Fruit fly (Drosophila melanogaster) whole organism, embryonic: Measurements from ENCODE around the gene CG32700.

Experiments
- Awh ChIP-seq: fragments of 200-800 bp; sonication (Bioruptor generic); IDR thresholded peaks from 2 replicates; pipeline ENCODE4, ENCODE4 v1.3.6; 2022; ENCODE audit warnings: missing biosample characterization, missing genetic modification characterization
- Bdp1 ChIP-seq: fragments of 200-800 bp; sonication (Bioruptor generic); optimal IDR thresholded peaks from 3 replicates; lab custom pipeline; 2016; ENCODE audit warnings: missing biosample characterization, missing genetic modification characterization
- CG10267 ChIP-seq: fragments of 200-800 bp; sonication (Bioruptor generic); optimal IDR thresholded peaks from 2 replicates; lab custom pipeline; 2018; ENCODE audit warnings: missing biosample characterization, mild to moderate bottlenecking, missing genetic modification characterization, moderate library complexity
- CG10959 ChIP-seq: fragments of 200-800 bp; sonication (Bioruptor generic); IDR thresholded peaks from 2 replicates; pipeline ENCODE4 v1.3.6; 2022; ENCODE audit warnings: missing biosample characterization, missing genetic modification characterization
- CG11398 ChIP-seq: fragments of 200-800 bp; sonication (Bioruptor generic); optimal IDR thresholded peaks from 2 replicates; lab custom pipeline; 2016; ENCODE audit warnings: missing biosample characterization, missing genetic modification characterization
- CG12155 ChIP-seq: fragments of 200-800 bp; sonication (Bioruptor generic); optimal IDR thresholded peaks from 3 replicates; lab custom pipeline; 2016; ENCODE audit warnings: missing biosample characterization, missing genetic modification characterization
- CG12659 ChIP-seq: fragments of 200-800 bp; sonication (Bioruptor generic); optimal IDR thresholded peaks from 3 replicates; lab custom pipeline; 2017; ENCODE audit warnings: mild to moderate bottlenecking, missing biosample characterization, missing genetic modification reagents, missing genetic modification characterization
- CG12942 ChIP-seq: fragments of 200-800 bp; sonication (Bioruptor generic); optimal IDR thresholded peaks from 3 replicates; lab custom pipeline; 2016; ENCODE audit warnings: missing biosample characterization, missing genetic modification characterization
- CG14441 ChIP-seq: fragments of 200-800 bp; sonication (Bioruptor generic); IDR thresholded peaks from 2 replicates; pipeline ENCODE4 v1.3.6; 2022; ENCODE audit warnings: missing biosample characterization, missing genetic modification characterization
- CG1603 ChIP-seq: fragments of 200-800 bp; sonication (Bioruptor generic); optimal IDR thresholded peaks from 2 replicates; lab custom pipeline; 2019; ENCODE audit warnings: missing biosample characterization, mild to moderate bottlenecking, missing genetic modification characterization, moderate library complexity
- CG16779 ChIP-seq: fragments of 200-800 bp; sonication (Bioruptor generic); IDR thresholded peaks from 2 replicates; pipeline ENCODE4 v1.3.6; 2022; ENCODE audit warnings: missing biosample characterization, missing genetic modification characterization
- CG17186 ChIP-seq: fragments of 200-800 bp; sonication (Bioruptor generic); optimal IDR thresholded peaks from 3 replicates; lab custom pipeline; 2017; ENCODE audit warnings: missing biosample characterization, missing genetic modification reagents, missing genetic modification characterization
- CG17612 ChIP-seq: fragments of 200-800 bp; sonication (Bioruptor generic); IDR thresholded peaks from 2 replicates; pipeline ENCODE4 v1.3.6; 2022; ENCODE audit warnings: missing biosample characterization, missing genetic modification characterization
- CG17912 ChIP-seq: fragments of 200-800 bp; sonication (Bioruptor generic); optimal IDR thresholded peaks from 2 replicates; lab custom pipeline; 2018; ENCODE audit warnings: missing biosample characterization, mild to moderate bottlenecking, missing genetic modification characterization
- CG2678 ChIP-seq: fragments of 200-800 bp; sonication (Bioruptor generic); optimal IDR thresholded peaks from 3 replicates; lab custom pipeline; 2019; ENCODE audit warnings: missing biosample characterization, mild to moderate bottlenecking, missing genetic modification characterization, moderate library complexity
- CG31365 ChIP-seq: fragments of 200-800 bp; sonication (Bioruptor generic); optimal IDR thresholded peaks from 2 replicates; lab custom pipeline; 2018; ENCODE audit warnings: missing biosample characterization, mild to moderate bottlenecking, missing genetic modification characterization
- CG4617 ChIP-seq: fragments of 200-800 bp; sonication (Bioruptor generic); optimal IDR thresholded peaks from 3 replicates; lab custom pipeline; 2016; ENCODE audit warnings: missing biosample characterization, missing genetic modification characterization, borderline replicate concordance
- CG6254 ChIP-seq: fragments of 200-800 bp; sonication (Bioruptor generic); optimal IDR thresholded peaks from 3 replicates; lab custom pipeline; 2017; ENCODE audit warnings: mild to moderate bottlenecking, missing biosample characterization, missing genetic modification reagents, missing genetic modification characterization
- CG6654 ChIP-seq: fragments of 200-800 bp; sonication (Bioruptor generic); optimal IDR thresholded peaks from 2 replicates; lab custom pipeline; 2017; ENCODE audit warnings: missing biosample characterization, mild to moderate bottlenecking, missing genetic modification characterization
- CG6854 ChIP-seq: fragments of 200-800 bp; sonication (Bioruptor generic); optimal IDR thresholded peaks from 3 replicates; lab custom pipeline; 2017; ENCODE audit warnings: missing biosample characterization, mild to moderate bottlenecking, missing genetic modification characterization
- CG7987 ChIP-seq: fragments of 200-800 bp; sonication (Bioruptor generic); optimal IDR thresholded peaks from 2 replicates; lab custom pipeline; 2018; ENCODE audit warnings: missing biosample characterization, mild to moderate bottlenecking, missing genetic modification characterization, moderate library complexity
- H2.0 ChIP-seq: fragments of 200-800 bp; sonication (Bioruptor generic); IDR thresholded peaks from 2 replicates; pipeline ENCODE4 v1.3.6; 2022; ENCODE audit warnings: missing biosample characterization, missing genetic modification characterization
- Hey ChIP-seq: fragments of 200-800 bp; sonication (Bioruptor generic); optimal IDR thresholded peaks from 3 replicates; lab custom pipeline; 2018; ENCODE audit warnings: missing biosample characterization, mild to moderate bottlenecking, missing genetic modification characterization
- Hr51 ChIP-seq, 2 experiments: fragments of 200-800 bp; sonication (Bioruptor generic); optimal IDR thresholded peaks; 2 replicates in 1 of 2; 3 replicates in 1 of 2; lab custom pipeline; 2016 to 2018; ENCODE audit warnings: missing biosample characterization in 2 of 2, missing genetic modification characterization in 2 of 2, mild to moderate bottlenecking in 1 of 2, moderate library complexity in 1 of 2
- Max ChIP-seq: fragments of 200-800 bp; sonication (Bioruptor generic); optimal IDR thresholded peaks from 2 replicates; lab custom pipeline; 2016; ENCODE audit warnings: missing biosample characterization, mild to moderate bottlenecking, missing genetic modification characterization
- Med ChIP-seq: fragments of 200-800 bp; sonication (Bioruptor generic); peaks from one replicate; lab custom pipeline; 2016; ENCODE audit warnings: missing biosample characterization, missing genetic modification characterization, mild to moderate bottlenecking, inconsistent platforms, moderate library complexity
- Ravus ChIP-seq: fragments of 200-800 bp; sonication (Bioruptor generic); IDR thresholded peaks from 2 replicates; pipeline ENCODE4 v1.3.6; 2022; ENCODE audit warnings: missing biosample characterization, missing genetic modification characterization
- Usf ChIP-seq: fragments of 200-800 bp; sonication (Bioruptor generic); optimal IDR thresholded peaks from 2 replicates; lab custom pipeline; 2017; ENCODE audit warnings: missing genotype, missing biosample characterization, missing genetic modification characterization
- amos ChIP-seq: fragments of 200-800 bp; sonication (Bioruptor generic); IDR thresholded peaks from 2 replicates; pipeline ENCODE4 v1.3.6; 2022; ENCODE audit warnings: missing biosample characterization, missing genetic modification characterization; ENCODE audit not compliant: partially characterized antibody
- ash1 ChIP-seq: fragments of 200-800 bp; sonication (Bioruptor generic); optimal IDR thresholded peaks from 2 replicates; lab custom pipeline; 2018; ENCODE audit warnings: missing biosample characterization, mild to moderate bottlenecking, missing genetic modification characterization
- az2 ChIP-seq: fragments of 200-800 bp; sonication (Bioruptor generic); optimal IDR thresholded peaks from 3 replicates; lab custom pipeline; 2016; ENCODE audit warnings: missing biosample characterization, missing genetic modification characterization
- bcd ChIP-seq: fragments of 200-800 bp; sonication (Bioruptor generic); optimal IDR thresholded peaks from 2 replicates; lab custom pipeline; 2017; ENCODE audit warnings: missing biosample characterization, mild to moderate bottlenecking, missing genetic modification characterization
- chn ChIP-seq: fragments of 200-800 bp; sonication (Bioruptor generic); optimal IDR thresholded peaks from 2 replicates; lab custom pipeline; 2016; ENCODE audit warnings: missing biosample characterization, missing genetic modification characterization
- cwo ChIP-seq: fragments of 200-800 bp; sonication (Bioruptor generic); optimal IDR thresholded peaks from 3 replicates; lab custom pipeline; 2017; ENCODE audit warnings: missing biosample characterization, missing genetic modification characterization, mild to moderate bottlenecking, moderate library complexity, missing genetic modification reagents
- gce ChIP-seq: fragments of 200-800 bp; sonication (Bioruptor generic); IDR thresholded peaks from 3 replicates; pipeline ENCODE4 v1.3.6; 2022; ENCODE audit warnings: missing biosample characterization, missing genetic modification characterization
- gem ChIP-seq: fragments of 200-800 bp; sonication (Bioruptor generic); optimal IDR thresholded peaks from 2 replicates; lab custom pipeline; 2019; ENCODE audit warnings: missing biosample characterization, mild to moderate bottlenecking, missing genetic modification characterization, moderate library complexity
- hb ChIP-seq: fragments of 200-800 bp; sonication (Bioruptor generic); IDR thresholded peaks from 3 replicates; pipeline ENCODE4 v1.3.6; 2022; ENCODE audit warnings: missing biosample characterization, missing genetic modification characterization; ENCODE audit not compliant: partially characterized antibody
- jigr1 ChIP-seq: fragments of 200-800 bp; sonication (Bioruptor generic); IDR thresholded peaks from 3 replicates; pipeline ENCODE4 v1.3.6; 2022; ENCODE audit warnings: missing biosample characterization, missing genetic modification characterization
- jing ChIP-seq: fragments of 200-800 bp; sonication (Bioruptor generic); optimal IDR thresholded peaks from 2 replicates; lab custom pipeline; 2018; ENCODE audit warnings: missing biosample characterization, mild to moderate bottlenecking, missing genetic modification characterization
- mam ChIP-seq: fragments of 200-800 bp; sonication (Bioruptor generic); optimal IDR thresholded peaks from 3 replicates; lab custom pipeline; 2016; ENCODE audit warnings: missing biosample characterization, missing genetic modification characterization
- repo ChIP-seq: fragments of 200-800 bp; sonication (Bioruptor generic); optimal IDR thresholded peaks from 2 replicates; lab custom pipeline; 2016; ENCODE audit warnings: missing biosample characterization, missing genetic modification characterization
- run ChIP-seq: fragments of 200-800 bp; sonication (Bioruptor generic); optimal IDR thresholded peaks from 3 replicates; lab custom pipeline; 2018; ENCODE audit warnings: missing biosample characterization, mild to moderate bottlenecking, missing genetic modification characterization
- sens-2 ChIP-seq: fragments of 200-800 bp; sonication (Bioruptor generic); IDR thresholded peaks from 2 replicates; pipeline ENCODE4 v1.3.6; 2022; ENCODE audit warnings: missing biosample characterization, missing genetic modification characterization
- shn ChIP-seq: fragments of 200-800 bp; sonication (Bioruptor generic); optimal IDR thresholded peaks from 3 replicates; lab custom pipeline; 2016; ENCODE audit warnings: missing biosample characterization, missing genetic modification characterization
- slbo ChIP-seq: fragments of 200-800 bp; sonication (Bioruptor generic); IDR thresholded peaks from 2 replicates; pipeline ENCODE4 v1.3.6; 2022; ENCODE audit warnings: missing biosample characterization, missing genetic modification characterization
- sqz ChIP-seq: fragments of 200-800 bp; sonication (Bioruptor generic); optimal IDR thresholded peaks from 3 replicates; lab custom pipeline; 2018; ENCODE audit warnings: missing biosample characterization, mild to moderate bottlenecking, missing genetic modification characterization
- ttk ChIP-seq: fragments of 200-800 bp; sonication (Bioruptor generic); IDR thresholded peaks from 2 replicates; pipeline ENCODE4 v2.1.2; 2022; ENCODE audit warnings: missing biosample characterization, missing genetic modification characterization
- twi ChIP-seq: fragments of 200-800 bp; optimal IDR thresholded peaks from 2 replicates; lab custom pipeline; 2019; ENCODE audit warnings: missing biosample characterization, mild to moderate bottlenecking, missing genetic modification characterization, moderate library complexity
- unc-4 ChIP-seq: fragments of 200-800 bp; sonication (Bioruptor generic); IDR thresholded peaks from 2 replicates; pipeline ENCODE4 v1.3.6; 2022; ENCODE audit warnings: missing biosample characterization, missing genetic modification characterization; ENCODE audit not compliant: partially characterized antibody
- vnd ChIP-seq: fragments of 200-800 bp; sonication (Bioruptor generic); IDR thresholded peaks from 3 replicates; pipeline ENCODE4 v1.3.6; 2022; ENCODE audit warnings: missing biosample characterization, missing genetic modification characterization; ENCODE audit not compliant: partially characterized antibody

CG32700 gene

DNA sequence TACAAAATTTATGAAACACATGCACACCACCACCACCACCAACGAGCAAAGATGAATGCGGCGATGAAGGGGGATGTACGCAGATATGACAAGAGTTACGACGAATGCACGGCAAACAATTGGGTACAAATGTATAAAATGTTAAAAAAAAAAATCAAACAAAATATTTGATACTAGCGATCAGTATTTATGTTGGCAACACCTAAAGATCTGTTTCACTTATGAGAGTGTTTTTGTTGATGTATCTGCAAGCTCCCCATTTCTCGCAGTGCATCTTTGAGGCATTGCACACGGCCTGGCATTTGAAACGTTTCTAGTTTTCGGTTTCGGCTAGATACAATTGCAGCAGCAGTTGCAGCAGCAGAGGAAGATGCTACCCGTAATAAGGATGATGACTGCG is 63.8 kb downstream of the CG32700 start (continued):
- TF ChIP-seq CG2678 (tag; lab: Kevin White, UChicago) = peak; percentile 75
- peak; percentile 55 for TF ChIP-seq CG12155 (GFP tag; lab: Kevin White, UChicago)
- peak; percentile 30; the same call in 1 of the 3 replicates for TF ChIP-seq jigr1
- peak; percentile 76 for TF ChIP-seq CG10959 (GFP tag; lab: Robert Waterston, UW)
- no peak for TF ChIP-seq CG31365 (tag; lab: Kevin White, UChicago)
- peak; percentile 51 for TF ChIP-seq Max (GFP tag; lab: Kevin White, UChicago)
- peak; percentile 45 for TF ChIP-seq jing
- TF ChIP-seq cwo (GFP tag; lab: Kevin White, UChicago) = peak; percentile 27
- peak; percentile 69 for TF ChIP-seq sqz (GFP tag; lab: Kevin White, UChicago)
- TF ChIP-seq repo (GFP tag; lab: Kevin White, UChicago) = peak; percentile 51
- TF ChIP-seq CG17186 = peak; percentile 39
- no peak for TF ChIP-seq vnd
- peak; percentile 46 for TF ChIP-seq Bdp1 (GFP tag; lab: Kevin White, UChicago)
- TF ChIP-seq ttk (GFP tag; lab: Robert Waterston, UW) = peak; percentile 63
- TF ChIP-seq Hey = no peak
- peak; percentile 40 for TF ChIP-seq CG6654
- peak; percentile 58 for TF ChIP-seq shn (GFP tag; lab: Kevin White, UChicago)
- TF ChIP-seq CG14441 (GFP tag; lab: Robert Waterston, UW) = peak; percentile 58
- TF ChIP-seq CG16779 (GFP tag; lab: Robert Waterston, UW) = no peak
- peak; percentile 33 for TF ChIP-seq twi (tag; lab: Kevin White, UChicago)
- TF ChIP-seq run = no peak
- peak; percentile 79 for TF ChIP-seq CG10267
- 0 out of 2 replicates have a peak, but pooled peaks have one; percentile 8 for TF ChIP-seq CG17612 (GFP tag; lab: Robert Waterston, UW)
- TF ChIP-seq sens-2 (GFP tag; lab: Robert Waterston, UW) = peak; percentile 62; the same call in 1 of the 2 replicates
- peak; percentile 47 to 62 for TF ChIP-seq Hr51 (GFP tag; optimal IDR thresholded peaks at IDR 0.05; lab: Kevin White, UChicago)
- TF ChIP-seq az2 (GFP tag; lab: Kevin White, UChicago) = peak; percentile 79
- TF ChIP-seq bcd = peak; percentile 70
- TF ChIP-seq chn (GFP tag; lab: Kevin White, UChicago) = peak; percentile 82
- TF ChIP-seq Med (GFP tag; lab: Kevin White, UChicago) = peak; percentile 95
- peak; percentile 88 for TF ChIP-seq CG1603
- peak; percentile 66 for TF ChIP-seq CG12942 (GFP tag; lab: Kevin White, UChicago)
- no peak for TF ChIP-seq unc-4 (GFP tag; lab: Robert Waterston, UW)
- peak; percentile 86 for TF ChIP-seq gem (tag; lab: Kevin White, UChicago)
- no peak for TF ChIP-seq hb (GFP tag; lab: Robert Waterston, UW)
- peak; percentile 62 for TF ChIP-seq mam (GFP tag; lab: Kevin White, UChicago)
- TF ChIP-seq Ravus (GFP tag; lab: Robert Waterston, UW) = peak; percentile 4; the same call in 1 of the 2 replicates
- no peak for TF ChIP-seq ash1 (GFP tag; lab: Kevin White, UChicago)
- TF ChIP-seq CG17912 = no peak
- TF ChIP-seq CG7987 (GFP tag; lab: Kevin White, UChicago) = no peak
- TF ChIP-seq gce (GFP tag; lab: Robert Waterston, UW) = peak; percentile 55; the same call in 1 of the 3 replicates
- peak; percentile 57 for TF ChIP-seq CG6254 (GFP tag; lab: Kevin White, UChicago)
- TF ChIP-seq H2.0 = peak; percentile 61
- no peak for TF ChIP-seq CG6854 (GFP tag; lab: Kevin White, UChicago)
- peak; percentile 53 for TF ChIP-seq CG12659 (GFP tag; lab: Kevin White, UChicago)
- TF ChIP-seq CG11398 (GFP tag; lab: Kevin White, UChicago) = peak; percentile 54
- peak; percentile 77 for TF ChIP-seq Awh (GFP tag; lab: Robert Waterston, UW)
- peak; percentile 36 for TF ChIP-seq Usf (GFP tag; lab: Kevin White, UChicago)
- peak; percentile 56 for TF ChIP-seq CG4617 (GFP tag; lab: Kevin White, UChicago)
- peak; percentile 54 for TF ChIP-seq slbo (GFP tag; lab: Robert Waterston, UW)
- TF ChIP-seq amos (GFP tag; lab: Robert Waterston, UW) = no peak
